Worm (Caenorhabditis elegans): ENCODE results near the gene cbs-1.
A peak's percentile ranks its signal among the peaks of the same experiment; 100 is the strongest.

The cbs-1 gene

ce11 chrX:10053742-10054409, at the start of gene cbs-1:
Gene cbs-1, plus strand, starts transcription at chrX:10054275.
- TF ChIP-seq dmd-8 (GFP tag; IDR thresholded peaks at IDR 0.05) (no peak), zip-2 (tag; optimal IDR thresholded peaks at IDR 0.05) (no peak), tra-1 (GFP tag; IDR thresholded peaks at IDR 0.05) (no peak), hlh-30 (tag; optimal IDR thresholded peaks at IDR 0.05; ENCODE audit: insufficient read depth) (peak; percentile 0), unc-62 (GFP tag; optimal IDR thresholded peaks at IDR 0.05 in 1 of 2) (peak in 1 of 2 experiments; percentile 86), unc-62 (tag; optimal IDR thresholded peaks at IDR 0.05) (no peak), nhr-237 (tag; optimal IDR thresholded peaks at IDR 0.05) (no peak), daf-8 (GFP tag; IDR thresholded peaks at IDR 0.05) (no peak), lin-13 (GFP tag; optimal IDR thresholded peaks at IDR 0.05) (no peak), lin-1 (GFP tag; IDR thresholded peaks at IDR 0.05) (no peak), saeg-2 (GFP tag; IDR thresholded peaks at IDR 0.05) (no peak), spr-1 (tag; optimal IDR thresholded peaks at IDR 0.05) (no peak), lin-39 (tag; optimal IDR thresholded peaks at IDR 0.05) (no peak), D1046.2 (GFP tag; IDR thresholded peaks at IDR 0.05) (no peak), mxl-2 (GFP tag; conservative IDR thresholded peaks at IDR 0.05) (no peak), nhr-77 (tag; optimal IDR thresholded peaks at IDR 0.05) (no peak), ceh-20 (GFP tag; IDR thresholded peaks at IDR 0.05) (no peak), Y105C5A.15 (GFP tag; IDR thresholded peaks at IDR 0.05) (no peak), ZK337.2 (GFP tag; IDR thresholded peaks at IDR 0.05) (no peak), spr-3 (GFP tag; optimal IDR thresholded peaks at IDR 0.05) (no peak), dmd-6 (GFP tag; IDR thresholded peaks at IDR 0.05) (peak; percentile 15; the same call in 1 of the 2 replicates), ctbp-1 (GFP tag; IDR thresholded peaks at IDR 0.05) (no peak), nhr-25 (tag; optimal IDR thresholded peaks at IDR 0.05; ENCODE audit: borderline replicate concordance, insufficient read depth) (no peak), ces-1 (GFP tag; optimal IDR thresholded peaks at IDR 0.05) (no peak), sdz-12 (GFP tag; optimal IDR thresholded peaks at IDR 0.05) (no peak), ceh-32 (tag; optimal IDR thresholded peaks at IDR 0.05; ENCODE audit: poor library complexity) (no peak), F44E2.7 (GFP tag; IDR thresholded peaks at IDR 0.05) (no peak), ztf-11 (tag; optimal IDR thresholded peaks at IDR 0.05) (no peak), ceh-28 (tag; optimal IDR thresholded peaks at IDR 0.05) (no peak), mdt-29 (GFP tag; IDR thresholded peaks at IDR 0.05) (no peak), nhr-102 (tag; optimal IDR thresholded peaks at IDR 0.05) (no peak), ceh-44 (GFP tag; IDR thresholded peaks at IDR 0.05) (no peak), php-3 (GFP tag; IDR thresholded peaks at IDR 0.05) (peak; percentile 89), unc-39 (tag; optimal IDR thresholded peaks at IDR 0.05) (no peak), snpc-1.2 (GFP tag; IDR thresholded peaks at IDR 0.05) (no peak), ceh-82 (tag; optimal IDR thresholded peaks at IDR 0.05) (no peak), attf-4 (tag; optimal IDR thresholded peaks at IDR 0.05) (no peak), gei-8 (GFP tag; optimal IDR thresholded peaks at IDR 0.05) (no peak), fkh-10 (GFP tag; optimal IDR thresholded peaks at IDR 0.05) (no peak), lim-7 (GFP tag; IDR thresholded peaks at IDR 0.05) (no peak), daf-16 (GFP tag; optimal IDR thresholded peaks at IDR 0.05) (no peak), daf-16 (tag; optimal IDR thresholded peaks at IDR 0.05) (peak; percentile 82), Y5F2A.4 (GFP tag; optimal IDR thresholded peaks at IDR 0.05) (no peak), nhr-48 (tag; optimal IDR thresholded peaks at IDR 0.05) (peak; percentile 12), Y48G9A.11 (GFP tag; IDR thresholded peaks at IDR 0.05) (no peak), zfp-3 (GFP tag; conservative IDR thresholded peaks at IDR 0.05) (no peak), hif-1 (tag; optimal IDR thresholded peaks at IDR 0.05) (no peak), duxl-1 (tag; optimal IDR thresholded peaks at IDR 0.05; ENCODE audit: poor library complexity) (no peak), madf-5 (GFP tag; IDR thresholded peaks at IDR 0.05) (no peak), vab-7 (GFP tag; IDR thresholded peaks at IDR 0.05) (no peak), T20F7.1 (GFP tag; optimal IDR thresholded peaks at IDR 0.05) (no peak)
